Worm (Caenorhabditis elegans) whole organism, L4/young adult: ENCODE results near the gene irld-33.
"Not testable (repeated sequence)": the region's sequence is repeated elsewhere in the genome, so short reads cannot be mapped to it uniquely, and the experiment has no call there.

Experiments
- W03F9.2 ChIP-seq: fragments of 150-350 bp; optimal IDR thresholded peaks from 2 replicates; lab custom pipeline; 2014; ENCODE audit warnings: missing biosample characterization, missing genetic modification characterization
- dao-5 ChIP-seq: sonication (generic microtip); optimal IDR thresholded peaks from 2 replicates; lab custom pipeline; 2016; ENCODE audit warnings: missing genotype, missing genetic modification characterization, moderate library complexity, missing compliant biosample characterization
- him-1 ChIP-seq: sonication (generic microtip); optimal IDR thresholded peaks from 2 replicates; lab custom pipeline; 2016; ENCODE audit warnings: missing genotype, missing genetic modification reagents, missing genetic modification characterization, missing compliant biosample characterization

Gene irld-33

DNA sequence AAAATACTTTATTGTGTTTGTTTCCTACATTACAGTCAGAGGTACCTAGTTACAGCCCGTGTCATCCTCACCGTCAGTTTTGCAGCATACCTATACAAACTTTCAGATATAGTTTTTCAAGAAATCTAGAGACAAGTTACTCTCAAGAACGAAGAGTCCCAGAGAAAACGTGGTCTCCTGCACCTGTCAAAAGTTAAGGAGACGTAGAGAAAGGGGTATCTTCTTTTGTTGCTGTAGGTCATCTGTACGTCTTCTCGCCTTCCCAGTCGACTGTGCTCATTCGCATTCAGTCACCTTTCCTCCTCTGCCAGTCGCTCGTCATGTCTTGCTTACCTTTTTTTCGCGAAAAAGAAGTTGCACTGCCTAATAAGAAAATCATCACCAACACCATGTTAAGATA, 22.7 kb downstream of the irld-33 start, which contains the start of gene F36H5.4:
TSS of gene F36H5.4 (plus strand) at position 301 of the 400 bp plus-strand sequence.
- TF ChIP-seq him-1 (tag; lab: Kevin White, UChicago) (no peak), W03F9.2 (tag; lab: Kevin White, UChicago) (no peak), dao-5 (tag; lab: Kevin White, UChicago) (no peak)

- no peak for TF ChIP-seq W03F9.2 (tag; lab: Kevin White, UChicago)
- no peak for TF ChIP-seq him-1 (tag; lab: Kevin White, UChicago)
- no peak for TF ChIP-seq dao-5 (tag; lab: Kevin White, UChicago)
Measured at ce11 chrII:1763072-1763471, 24.2 kb downstream of the irld-33 start, which contains the start of gene math-28. Gene math-28, plus strand, starts transcription at chrII:1763372.

DNA sequence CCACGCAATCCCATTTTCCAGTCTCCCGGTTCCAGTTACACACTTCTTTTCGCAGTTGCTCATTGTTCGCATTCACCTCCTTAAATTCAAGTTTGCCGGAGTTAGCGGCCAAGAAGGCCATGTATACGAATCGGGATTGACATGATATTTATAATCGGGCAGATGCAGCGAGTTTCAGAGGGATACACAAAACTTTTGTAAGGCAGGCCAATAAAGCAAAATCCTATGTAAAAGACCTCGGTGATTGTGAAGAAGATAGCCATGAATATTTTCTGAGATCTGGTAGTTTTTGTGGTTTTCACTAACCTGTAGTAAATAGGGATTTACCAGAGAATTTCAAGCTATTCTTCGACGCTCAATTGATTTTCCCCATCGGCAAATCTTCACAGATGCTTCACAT, 27.9 kb downstream of the irld-33 start:
- TF ChIP-seq dao-5 (tag; lab: Kevin White, UChicago) (no peak), him-1 (tag; lab: Kevin White, UChicago) (no peak), W03F9.2 (tag; lab: Kevin White, UChicago) (no peak)

DNA sequence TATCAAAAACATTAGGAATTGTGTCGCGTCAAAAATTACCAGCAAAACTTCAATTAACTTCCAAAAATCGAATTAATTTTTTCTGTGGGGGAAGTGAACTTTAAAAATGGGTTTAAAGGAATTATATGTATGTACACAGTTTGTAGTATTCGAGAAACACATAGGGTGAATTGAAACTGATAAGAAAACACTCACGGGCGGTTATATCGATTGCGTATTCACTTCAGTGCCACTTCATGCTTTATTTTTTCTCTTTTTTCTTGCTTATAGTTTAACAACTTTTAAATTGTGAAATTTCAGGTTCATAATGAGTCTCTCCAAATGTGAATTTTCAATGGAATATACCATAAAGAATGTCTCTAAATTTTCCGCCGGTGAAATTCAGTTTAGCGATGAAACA, 32.5 kb downstream of the irld-33 start, which contains the start of gene math-26:
TSS of gene math-26 (plus strand) at position 301 of the 400 bp plus-strand sequence.
- TF ChIP-seq dao-5, W03F9.2, him-1 (tag; lab: Kevin White, UChicago): not testable (repeated sequence)

- no peak for TF ChIP-seq him-1 (tag; lab: Kevin White, UChicago)
- no peak for TF ChIP-seq W03F9.2 (tag; lab: Kevin White, UChicago)
- TF ChIP-seq dao-5 (tag; lab: Kevin White, UChicago) = no peak
Measured at ce11 chrII:1771785-1772184, 32.9 kb downstream of the irld-33 start, which contains the start of gene math-3. Gene math-3, plus strand, starts transcription at chrII:1772085.

ce11 chrII:1775234-1775633, 36.4 kb downstream of the irld-33 start, which contains the start of gene F36H5.14:
Gene F36H5.14, plus strand, starts transcription at chrII:1775534.
- TF ChIP-seq him-1, W03F9.2, dao-5 (tag; lab: Kevin White, UChicago): not testable (repeated sequence)

DNA sequence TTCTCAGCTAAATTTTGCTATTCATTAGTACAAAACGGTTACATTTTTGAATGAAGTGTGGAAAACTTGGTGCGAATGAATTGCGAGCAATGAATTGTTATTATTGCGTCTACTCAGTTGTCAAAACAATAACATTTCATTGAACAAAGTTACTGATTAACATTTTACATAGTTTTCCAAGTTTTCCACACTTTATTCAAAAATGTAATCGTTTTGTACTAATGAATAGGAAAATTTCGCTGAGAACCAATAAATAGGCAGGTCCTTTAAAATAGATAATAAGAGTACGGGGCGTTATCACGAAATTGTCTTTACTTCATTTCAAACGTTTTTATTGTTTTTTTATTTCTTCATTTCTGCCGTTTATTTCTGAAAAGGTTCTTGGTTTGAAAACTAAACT, 43.6 kb downstream of the irld-33 start, which contains the start of gene math-4:
TSS of gene math-4 (minus strand) at position 101 of the 400 bp plus-strand sequence.
- TF ChIP-seq dao-5 (tag; lab: Kevin White, UChicago) = no peak
- TF ChIP-seq him-1 (tag; lab: Kevin White, UChicago) = no peak
- no peak for TF ChIP-seq W03F9.2 (tag; lab: Kevin White, UChicago)

- TF ChIP-seq W03F9.2 (tag; lab: Kevin White, UChicago) = no peak
- no peak for TF ChIP-seq him-1 (tag; lab: Kevin White, UChicago)
- no peak for TF ChIP-seq dao-5 (tag; lab: Kevin White, UChicago)
Measured at ce11 chrII:1784799-1785198, 45.9 kb downstream of the irld-33 start, which contains the start of gene C08F1.11. Gene C08F1.11, minus strand, starts transcription at chrII:1784899.

DNA sequence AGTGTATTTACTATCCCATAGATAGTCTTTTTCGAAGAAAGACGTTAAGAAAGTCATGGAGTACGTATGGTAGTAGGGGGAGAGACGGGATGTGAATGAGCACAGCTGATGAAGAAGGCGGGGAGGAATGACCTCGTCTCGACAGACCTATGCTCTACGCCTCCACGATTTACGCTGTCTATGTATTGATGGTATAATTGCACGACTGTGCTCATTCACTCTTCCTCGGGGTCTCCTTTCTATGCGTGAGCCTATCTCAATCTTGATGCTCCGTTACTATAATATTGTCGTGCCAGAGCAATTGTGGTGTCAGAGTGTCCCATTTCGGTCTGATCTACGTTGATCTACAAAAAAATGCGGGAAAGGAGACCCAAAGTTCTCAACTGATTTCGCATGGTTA, 47.4 kb downstream of the irld-33 start, which contains the start of gene C08F1.10:
TSS of gene C08F1.10 (minus strand) at position 101 of the 400 bp plus-strand sequence.
- TF ChIP-seq W03F9.2 (tag; lab: Kevin White, UChicago) = no peak

DNA sequence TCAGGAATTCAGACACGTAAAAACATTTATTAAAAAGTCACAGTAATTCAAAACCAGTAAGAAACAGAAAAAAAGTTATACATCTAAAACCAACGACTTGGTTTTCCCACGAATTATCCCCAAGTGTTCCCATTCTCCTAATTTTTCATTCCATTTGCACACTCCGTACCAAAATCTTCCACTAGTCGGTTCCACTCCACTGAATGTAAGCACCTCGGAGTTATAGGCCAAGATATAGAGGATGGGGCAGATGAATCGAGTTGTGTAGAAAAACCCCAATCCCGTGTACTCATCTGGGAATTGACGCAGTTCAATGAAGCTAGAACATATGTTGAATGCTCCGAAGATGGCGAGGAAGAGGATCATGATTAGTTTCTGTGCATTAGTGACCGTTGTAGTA, 48.4 kb downstream of the irld-33 start:
- TF ChIP-seq him-1 (tag; lab: Kevin White, UChicago) (no peak), W03F9.2 (tag; lab: Kevin White, UChicago) (no peak), dao-5 (tag; lab: Kevin White, UChicago) (no peak)

DNA sequence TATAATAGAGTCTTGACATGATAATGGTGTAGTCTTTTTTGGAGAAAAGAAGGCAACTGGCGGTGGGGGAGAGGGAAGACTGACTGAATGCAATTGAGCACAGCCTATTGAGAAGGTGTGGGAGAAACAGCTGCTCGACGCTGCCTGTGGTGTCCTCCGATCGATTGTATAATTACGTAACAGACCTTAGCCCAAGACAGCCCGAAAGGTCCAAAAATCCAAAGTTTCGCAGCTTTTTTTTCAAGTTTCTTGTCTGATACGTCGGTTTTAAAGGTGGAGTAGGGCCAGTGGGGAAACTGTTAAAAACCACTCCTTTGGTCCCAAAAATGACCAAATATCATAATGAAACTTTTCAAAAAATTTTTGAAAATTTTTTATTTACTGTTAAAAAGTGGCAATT, 49.2 kb downstream of the irld-33 start, which contains the start of the genes C08F1.6 and fbxb-13:
TSS of gene C08F1.6 (minus strand) at position 101 of the 400 bp plus-strand sequence.
TSS of gene fbxb-13 (plus strand) at position 191 of the 400 bp plus-strand sequence.
- TF ChIP-seq him-1 (tag; lab: Kevin White, UChicago) (no peak), W03F9.2 (tag; lab: Kevin White, UChicago) (no peak), dao-5 (tag; lab: Kevin White, UChicago) (no peak)
